Worm (Caenorhabditis elegans): ENCODE measurements around the gene lys-1.

- TF ChIP-seq pes-1 (GFP tag; IDR thresholded peaks at IDR 0.05) (no peak), ama-1 (optimal IDR thresholded peaks at IDR 0.05) (no peak), scrt-1 (GFP tag; IDR thresholded peaks at IDR 0.05) (no peak), hmg-4 (GFP tag; optimal IDR thresholded peaks at IDR 0.05) (no peak), F13C5.2 (tag; optimal IDR thresholded peaks at IDR 0.05) (no peak), ceh-13 (GFP tag; optimal IDR thresholded peaks at IDR 0.05) (no peak), tbx-37 (GFP tag; conservative IDR thresholded peaks at IDR 0.05) (no peak), tra-4 (tag; optimal IDR thresholded peaks at IDR 0.05) (no peak), sea-1 (GFP tag; conservative IDR thresholded peaks at IDR 0.05) (no peak), B0310.2 (tag; optimal IDR thresholded peaks at IDR 0.05) (no peak)
Measured at ce11 chrV:10245615-10246014, 32.1 kb upstream of the lys-1 start.

Data from whole organism, early embryonic.